Worm (Caenorhabditis elegans): Measurements from ENCODE around the gene exp-2.

DNA sequence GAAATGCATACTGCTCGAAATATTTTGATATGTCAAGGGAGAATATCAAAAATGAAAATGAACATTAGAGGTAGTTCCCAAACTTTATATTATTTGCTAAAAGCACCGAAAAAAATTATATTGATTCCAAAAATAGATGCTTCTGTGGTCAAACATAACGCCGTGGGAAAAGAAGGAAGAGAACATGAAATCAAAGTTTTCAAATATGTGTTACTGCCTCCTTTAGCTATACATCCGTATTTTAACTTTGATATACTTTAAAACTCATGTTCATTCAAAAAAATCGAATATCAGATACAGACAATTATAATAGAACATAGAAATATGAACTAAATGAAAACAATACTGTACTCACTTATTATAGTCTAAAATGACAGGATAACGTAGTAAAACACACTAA lies 27.8 kb upstream of the exp-2 start, which contains the start of gene Y38A10A.11:
- TF ChIP-seq ets-7 (tag; optimal IDR thresholded peaks at IDR 0.05), result no peak
- TF ChIP-seq aly-1 (tag; optimal IDR thresholded peaks at IDR 0.05), result no peak
- no peak for TF ChIP-seq ama-1 (optimal IDR thresholded peaks at IDR 0.05)
- no peak for TF ChIP-seq ceh-13 (GFP tag; optimal IDR thresholded peaks at IDR 0.05)
- no peak for TF ChIP-seq flt-1 (GFP tag; IDR thresholded peaks at IDR 0.05)
- no peak for TF ChIP-seq tbx-11 (GFP tag; IDR thresholded peaks at IDR 0.05)
- TF ChIP-seq hnd-1 (tag; optimal IDR thresholded peaks at IDR 0.05), result no peak
- TF ChIP-seq ceh-36 (tag; optimal IDR thresholded peaks at IDR 0.05), result no peak
- TF ChIP-seq B0310.2 (tag; optimal IDR thresholded peaks at IDR 0.05), result no peak
- TF ChIP-seq pes-1 (GFP tag; IDR thresholded peaks at IDR 0.05), result no peak
- TF ChIP-seq tra-4 (tag; optimal IDR thresholded peaks at IDR 0.05), result no peak
